Worm (Caenorhabditis elegans): Measurements from ENCODE around the gene T19H5.7.
"Not testable (repeated sequence)": the region's sequence is repeated elsewhere in the genome, so short reads cannot be mapped to it uniquely, and the experiment has no call there.

The T19H5.7 gene

ce11 chrII:9454304-9454703, 25.6 kb downstream of the T19H5.7 start, which contains the start of gene chil-19:
chil-19 (minus strand) TSS chrII:9454404.
- TF ChIP-seq lin-39 (tag; optimal IDR thresholded peaks at IDR 0.05) (no peak), sem-4 (tag; optimal IDR thresholded peaks at IDR 0.05) (no peak), nhr-11 (tag; optimal IDR thresholded peaks at IDR 0.05) (no peak), egl-27 (tag; optimal IDR thresholded peaks at IDR 0.05) (no peak)

ce11 chrII:9452172-9452571, 27.7 kb downstream of the T19H5.7 start, which contains the start of gene R09D1.12:
R09D1.12 (minus strand) TSS chrII:9452272.
- TF ChIP-seq Y55F3AM.14 (GFP tag; optimal IDR thresholded peaks at IDR 0.05); lin-39 (tag; optimal IDR thresholded peaks at IDR 0.05); unc-39 (tag; optimal IDR thresholded peaks at IDR 0.05): not testable (repeated sequence)

- TF ChIP-seq nhr-21 (tag; optimal IDR thresholded peaks at IDR 0.05) (no peak), sma-9 (GFP tag; optimal IDR thresholded peaks at IDR 0.05) (no peak), sma-9 (tag; optimal IDR thresholded peaks at IDR 0.05) (no peak), peb-1 (tag; optimal IDR thresholded peaks at IDR 0.05) (no peak), lsy-2 (tag; optimal IDR thresholded peaks at IDR 0.05) (no peak), nhr-25 (tag; optimal IDR thresholded peaks at IDR 0.05) (no peak), nhr-23 (tag; optimal IDR thresholded peaks at IDR 0.05) (no peak), nhr-6 (tag; optimal IDR thresholded peaks at IDR 0.05) (no peak), nhr-237 (tag; optimal IDR thresholded peaks at IDR 0.05) (no peak), alr-1 (tag; optimal IDR thresholded peaks at IDR 0.05) (no peak), sma-3 (GFP tag; optimal IDR thresholded peaks at IDR 0.05) (no peak), ztf-11 (tag; optimal IDR thresholded peaks at IDR 0.05) (no peak)
Observed at ce11 chrII:9447965-9448364, 31.9 kb downstream of the T19H5.7 start, which contains the start of gene chil-18. chil-18 (plus strand) TSS chrII:9448265.

- no peak for TF ChIP-seq lin-13 (GFP tag; optimal IDR thresholded peaks at IDR 0.05)
- no peak for TF ChIP-seq snpc-4 (tag; optimal IDR thresholded peaks at IDR 0.05)
- no peak for TF ChIP-seq elt-1 (tag; optimal IDR thresholded peaks at IDR 0.05)
- no peak for TF ChIP-seq nhr-129 (tag; optimal IDR thresholded peaks at IDR 0.05)
- TF ChIP-seq sma-9 (GFP tag; optimal IDR thresholded peaks at IDR 0.05) = no peak
- no peak for TF ChIP-seq sma-9 (tag; optimal IDR thresholded peaks at IDR 0.05)
- TF ChIP-seq alr-1 (tag; optimal IDR thresholded peaks at IDR 0.05) = no peak
- TF ChIP-seq nhr-25 (tag; optimal IDR thresholded peaks at IDR 0.05) = no peak
- TF ChIP-seq mdl-1 (tag; optimal IDR thresholded peaks at IDR 0.05) = no peak
- no peak for TF ChIP-seq unc-62 (GFP tag; optimal IDR thresholded peaks at IDR 0.05)
- no peak for TF ChIP-seq peb-1 (tag; optimal IDR thresholded peaks at IDR 0.05)
- TF ChIP-seq nhr-237 (tag; optimal IDR thresholded peaks at IDR 0.05) = no peak
- no peak for TF ChIP-seq nhr-21 (tag; optimal IDR thresholded peaks at IDR 0.05)
- TF ChIP-seq crh-2 (tag; optimal IDR thresholded peaks at IDR 0.05) = no peak
- TF ChIP-seq blmp-1 (tag; optimal IDR thresholded peaks at IDR 0.05; ENCODE audit: insufficient read depth) = no peak
- no peak for TF ChIP-seq mbf-1 (tag; optimal IDR thresholded peaks at IDR 0.05)
- TF ChIP-seq sma-3 (GFP tag; optimal IDR thresholded peaks at IDR 0.05) = no peak
- no peak for TF ChIP-seq unc-39 (tag; optimal IDR thresholded peaks at IDR 0.05)
- TF ChIP-seq egl-27 (tag; optimal IDR thresholded peaks at IDR 0.05) = no peak
- no peak for TF ChIP-seq ZK546.5 (tag; optimal IDR thresholded peaks at IDR 0.05)
Observed at ce11 chrII:9445368-9445767, 34.5 kb downstream of the T19H5.7 start, which contains the start of gene R09D1.13. R09D1.13 (minus strand) TSS chrII:9445468.

ce11 chrII:9443522-9443921, 36.4 kb downstream of the T19H5.7 start, which contains the start of gene chil-15:
chil-15 (minus strand) TSS chrII:9443622.
- TF ChIP-seq ztf-11 (tag; optimal IDR thresholded peaks at IDR 0.05) = no peak
- TF ChIP-seq snpc-4 (tag; optimal IDR thresholded peaks at IDR 0.05) = no peak
- TF ChIP-seq crh-2 (tag; optimal IDR thresholded peaks at IDR 0.05) = no peak
- TF ChIP-seq ama-1 (optimal IDR thresholded peaks at IDR 0.05) = no peak

ce11 chrII:9441838-9442237, 38.1 kb downstream of the T19H5.7 start, which contains the start of gene chil-16:
chil-16 (minus strand) TSS chrII:9441938.
- TF ChIP-seq elt-1 (tag; optimal IDR thresholded peaks at IDR 0.05) (no peak), nhr-10 (tag; optimal IDR thresholded peaks at IDR 0.05) (no peak), R02D3.7 (tag; optimal IDR thresholded peaks at IDR 0.05) (no peak), unc-55 (GFP tag; optimal IDR thresholded peaks at IDR 0.05) (no peak), ceh-82 (tag; optimal IDR thresholded peaks at IDR 0.05) (no peak), nhr-6 (tag; optimal IDR thresholded peaks at IDR 0.05) (no peak), lin-11 (tag; optimal IDR thresholded peaks at IDR 0.05) (no peak), nhr-11 (tag; optimal IDR thresholded peaks at IDR 0.05) (no peak), nhr-237 (tag; optimal IDR thresholded peaks at IDR 0.05) (no peak), mbf-1 (tag; optimal IDR thresholded peaks at IDR 0.05) (no peak), nhr-12 (tag; optimal IDR thresholded peaks at IDR 0.05) (no peak), gmeb-1 (tag; optimal IDR thresholded peaks at IDR 0.05) (no peak), ztf-11 (tag; optimal IDR thresholded peaks at IDR 0.05) (no peak), nhr-129 (tag; optimal IDR thresholded peaks at IDR 0.05) (no peak), ama-1 (optimal IDR thresholded peaks at IDR 0.05) (no peak), F13H6.1 (tag; optimal IDR thresholded peaks at IDR 0.05) (no peak), nhr-23 (tag; optimal IDR thresholded peaks at IDR 0.05) (no peak), sma-3 (GFP tag; optimal IDR thresholded peaks at IDR 0.05) (no peak)

Measured in whole organism, L2 larva.